Fruit fly (Drosophila melanogaster) whole organism, prepupa: Measurements from ENCODE around the gene CG12290.

Experiments
- Blimp-1 ChIP-seq: fragments of 200-800 bp; sonication (Bioruptor generic); optimal IDR thresholded peaks from 3 replicates; lab custom pipeline; 2017; ENCODE audit warnings: missing biosample characterization, missing genetic modification characterization, mild to moderate bottlenecking, moderate library complexity, missing genetic modification reagents
- CG10631 ChIP-seq: fragments of 200-800 bp; sonication (Bioruptor generic); optimal IDR thresholded peaks from 2 replicates; lab custom pipeline; 2016; ENCODE audit warnings: missing biosample characterization, missing genetic modification characterization
- CG10669 ChIP-seq: fragments of 200-800 bp; sonication (Bioruptor generic); optimal IDR thresholded peaks from 3 replicates; lab custom pipeline; 2018; ENCODE audit warnings: missing biosample characterization, mild to moderate bottlenecking, missing genetic modification characterization, moderate library complexity
- CG11294 ChIP-seq: fragments of 200-800 bp; sonication (Bioruptor generic); IDR thresholded peaks from 2 replicates; pipeline ENCODE4 v1.3.6; 2022; ENCODE audit warnings: missing biosample characterization, missing genetic modification characterization
- CG11902 ChIP-seq: fragments of 200-800 bp; sonication (Bioruptor generic); optimal IDR thresholded peaks from 3 replicates; lab custom pipeline; 2016; ENCODE audit warnings: missing biosample characterization, missing genetic modification characterization
- CG15336 ChIP-seq: fragments of 200-800 bp; sonication (Bioruptor generic); IDR thresholded peaks from 2 replicates; pipeline ENCODE4 v1.3.6; 2022; ENCODE audit warnings: missing biosample characterization, missing genetic modification characterization
- CG1621 ChIP-seq: fragments of 200-800 bp; sonication (Bioruptor generic); optimal IDR thresholded peaks from 3 replicates; lab custom pipeline; 2018; ENCODE audit warnings: missing biosample characterization, mild to moderate bottlenecking, missing genetic modification characterization
- CG16779 ChIP-seq: fragments of 200-800 bp; sonication (Bioruptor generic); optimal IDR thresholded peaks from 3 replicates; lab custom pipeline; 2017; ENCODE audit warnings: missing biosample characterization, mild to moderate bottlenecking, missing genetic modification characterization
- CG3032 ChIP-seq: fragments of 200-800 bp; optimal IDR thresholded peaks from 2 replicates; lab custom pipeline; 2019; ENCODE audit warnings: missing biosample characterization, mild to moderate bottlenecking, missing genetic modification characterization, moderate library complexity
- CG31627 ChIP-seq: fragments of 200-800 bp; sonication (Bioruptor generic); optimal IDR thresholded peaks from 3 replicates; lab custom pipeline; 2016; ENCODE audit warnings: missing biosample characterization, missing genetic modification characterization
- CG32006 ChIP-seq: fragments of 200-800 bp; sonication (Bioruptor generic); optimal IDR thresholded peaks from 3 replicates; lab custom pipeline; 2017; ENCODE audit warnings: missing biosample characterization, mild to moderate bottlenecking, missing genetic modification characterization
- CG34406 ChIP-seq: fragments of 200-800 bp; sonication (Bioruptor generic); optimal IDR thresholded peaks from 3 replicates; lab custom pipeline; 2016; ENCODE audit warnings: missing biosample characterization, missing genetic modification characterization
- CG3919 ChIP-seq: fragments of 200-800 bp; sonication (Bioruptor generic); optimal IDR thresholded peaks from 3 replicates; lab custom pipeline; 2016; ENCODE audit warnings: missing biosample characterization, missing genetic modification characterization
- CG4318 ChIP-seq: fragments of 200-800 bp; sonication (Bioruptor generic); optimal IDR thresholded peaks from 3 replicates; lab custom pipeline; 2017; ENCODE audit warnings: missing biosample characterization, mild to moderate bottlenecking, missing genetic modification characterization
- CG6276 ChIP-seq: fragments of 200-800 bp; sonication (Bioruptor generic); optimal IDR thresholded peaks from 2 replicates; lab custom pipeline; 2017; ENCODE audit warnings: missing biosample characterization, mild to moderate bottlenecking, missing genetic modification characterization
- CG6792 ChIP-seq: fragments of 200-800 bp; sonication (Bioruptor generic); optimal IDR thresholded peaks from 3 replicates; lab custom pipeline; 2016; ENCODE audit warnings: missing biosample characterization, missing genetic modification characterization
- CG6808 ChIP-seq: fragments of 200-800 bp; sonication (Bioruptor generic); optimal IDR thresholded peaks from 3 replicates; lab custom pipeline; 2017; ENCODE audit warnings: missing biosample characterization, missing genetic modification characterization, mild to moderate bottlenecking, moderate library complexity, missing genetic modification reagents
- CG6854 ChIP-seq: fragments of 200-800 bp; sonication (Bioruptor generic); optimal IDR thresholded peaks from 2 replicates; lab custom pipeline; 2017; ENCODE audit warnings: missing biosample characterization, mild to moderate bottlenecking, missing genetic modification characterization
- CG7368 ChIP-seq: fragments of 200-800 bp; sonication (Bioruptor generic); optimal IDR thresholded peaks from 3 replicates; lab custom pipeline; 2016; ENCODE audit warnings: missing biosample characterization, missing genetic modification characterization
- CG8119 ChIP-seq: fragments of 200-800 bp; sonication (Bioruptor generic); IDR thresholded peaks from 3 replicates; pipeline ENCODE4 v1.3.6; 2022; ENCODE audit warnings: missing biosample characterization, missing genetic modification characterization
- CG8632 ChIP-seq: fragments of 200-800 bp; sonication (Bioruptor generic); optimal IDR thresholded peaks from 3 replicates; lab custom pipeline; 2016; ENCODE audit warnings: missing biosample characterization, missing genetic modification characterization
- Eip75B ChIP-seq: fragments of 200-800 bp; sonication (Bioruptor generic); optimal IDR thresholded peaks from 3 replicates; lab custom pipeline; 2016; ENCODE audit warnings: missing biosample characterization, missing genetic modification characterization
- Eip78C ChIP-seq: fragments of 200-800 bp; sonication (Bioruptor generic); peaks from one replicate; lab custom pipeline; 2016; ENCODE audit warnings: missing biosample characterization, missing genetic modification characterization
- Eip93F ChIP-seq: fragments of 200-800 bp; sonication (Bioruptor generic); optimal IDR thresholded peaks from 2 replicates; lab custom pipeline; 2016; ENCODE audit warnings: missing biosample characterization, mild to moderate bottlenecking, missing genetic modification characterization
- Ets96B ChIP-seq: fragments of 200-800 bp; optimal IDR thresholded peaks from 2 replicates; lab custom pipeline; 2019; ENCODE audit warnings: missing biosample characterization, mild to moderate bottlenecking, missing genetic modification characterization, moderate library complexity
- Gug ChIP-seq: fragments of 200-800 bp; sonication (Bioruptor generic); IDR thresholded peaks from 2 replicates; pipeline ENCODE4 v1.3.6; 2022; ENCODE audit warnings: missing biosample characterization, missing genetic modification characterization
- Hr38 ChIP-seq: sonication (Bioruptor generic); optimal IDR thresholded peaks from 2 replicates; lab custom pipeline; 2016; ENCODE audit warnings: missing biosample characterization, missing genetic modification characterization
- Hr39 ChIP-seq: fragments of 200-800 bp; sonication (Bioruptor generic); optimal IDR thresholded peaks from 2 replicates; lab custom pipeline; 2016; ENCODE audit warnings: missing biosample characterization, missing genetic modification characterization
- Hr4 ChIP-seq: fragments of 200-800 bp; sonication (Bioruptor generic); optimal IDR thresholded peaks from 3 replicates; lab custom pipeline; 2016; ENCODE audit warnings: missing biosample characterization, missing genetic modification characterization
- Lpt ChIP-seq: fragments of 200-800 bp; sonication (Bioruptor generic); optimal IDR thresholded peaks from 3 replicates; lab custom pipeline; 2016; ENCODE audit warnings: missing biosample characterization, missing genetic modification characterization
- Met ChIP-seq: fragments of 200-800 bp; sonication (Bioruptor generic); optimal IDR thresholded peaks from 3 replicates; lab custom pipeline; 2016; ENCODE audit warnings: missing biosample characterization, missing genetic modification characterization
- OdsH ChIP-seq: fragments of 200-800 bp; sonication (Bioruptor generic); optimal IDR thresholded peaks from 3 replicates; lab custom pipeline; 2016; ENCODE audit warnings: missing biosample characterization, missing genetic modification characterization
- Smox ChIP-seq: fragments of 200-800 bp; sonication (Bioruptor generic); optimal IDR thresholded peaks from 3 replicates; lab custom pipeline; 2016; ENCODE audit warnings: missing biosample characterization, missing genetic modification characterization
- Sox102F ChIP-seq: fragments of 200-800 bp; sonication (Bioruptor generic); optimal IDR thresholded peaks from 2 replicates; lab custom pipeline; 2016; ENCODE audit warnings: missing biosample characterization, mild to moderate bottlenecking, missing genetic modification characterization
- Sox14 ChIP-seq: fragments of 200-800 bp; sonication (Bioruptor generic); optimal IDR thresholded peaks from 3 replicates; lab custom pipeline; 2016; ENCODE audit warnings: missing biosample characterization, missing genetic modification characterization
- Sox15 ChIP-seq: fragments of 200-800 bp; sonication (Bioruptor generic); optimal IDR thresholded peaks from 3 replicates; lab custom pipeline; 2016; ENCODE audit warnings: missing biosample characterization, missing genetic modification characterization
- achi ChIP-seq: fragments of 200-800 bp; sonication (Bioruptor generic); optimal IDR thresholded peaks from 3 replicates; lab custom pipeline; 2016; ENCODE audit warnings: missing biosample characterization, missing genetic modification characterization
- acj6 ChIP-seq: fragments of 200-800 bp; sonication (Bioruptor generic); optimal IDR thresholded peaks from 3 replicates; lab custom pipeline; 2016; ENCODE audit warnings: missing biosample characterization, missing genetic modification characterization
- cyc ChIP-seq: fragments of 200-800 bp; sonication (Bioruptor generic); optimal IDR thresholded peaks from 3 replicates; lab custom pipeline; 2016; ENCODE audit warnings: missing biosample characterization, missing genetic modification characterization
- eg ChIP-seq: fragments of 200-800 bp; sonication (Bioruptor generic); IDR thresholded peaks from 3 replicates; pipeline ENCODE4 v1.3.6; 2022; ENCODE audit warnings: missing biosample characterization, missing genetic modification characterization
- esn ChIP-seq: fragments of 200-800 bp; sonication (Bioruptor generic); optimal IDR thresholded peaks from 2 replicates; lab custom pipeline; 2016; ENCODE audit warnings: missing biosample characterization, mild to moderate bottlenecking, missing genetic modification characterization, moderate library complexity
- fd59A ChIP-seq: fragments of 200-800 bp; sonication (Bioruptor generic); optimal IDR thresholded peaks from 2 replicates; lab custom pipeline; 2017; ENCODE audit warnings: missing biosample characterization, mild to moderate bottlenecking, missing genetic modification characterization, missing genetic modification reagents
- fd85E ChIP-seq: fragments of 200-800 bp; sonication (Bioruptor generic); optimal IDR thresholded peaks from 3 replicates; lab custom pipeline; 2016; ENCODE audit warnings: missing biosample characterization, missing genetic modification characterization
- fkh ChIP-seq: fragments of 200-800 bp; sonication (Bioruptor generic); optimal IDR thresholded peaks from 3 replicates; lab custom pipeline; 2017; ENCODE audit warnings: missing biosample characterization, mild to moderate bottlenecking, missing genetic modification characterization, moderate library complexity
- lz ChIP-seq: fragments of 200-800 bp; sonication (Bioruptor generic); optimal IDR thresholded peaks from 3 replicates; lab custom pipeline; 2016; ENCODE audit warnings: missing biosample characterization, missing genetic modification characterization
- net ChIP-seq: fragments of 200-800 bp; sonication (Bioruptor generic); optimal IDR thresholded peaks from 3 replicates; lab custom pipeline; 2016; ENCODE audit warnings: missing biosample characterization, missing genetic modification characterization
- pdm3 ChIP-seq: fragments of 200-800 bp; sonication (Bioruptor generic); optimal IDR thresholded peaks from 3 replicates; lab custom pipeline; 2016; ENCODE audit warnings: missing biosample characterization, missing genetic modification characterization
- salr ChIP-seq, 2 experiments: fragments of 200-800 bp; sonication (Bioruptor generic); optimal IDR thresholded peaks; 3 replicates each; lab custom pipeline; 2016 to 2018; ENCODE audit warnings: missing biosample characterization in 2 of 2, missing genetic modification characterization in 2 of 2, mild to moderate bottlenecking in 1 of 2
- spab ChIP-seq: fragments of 200-800 bp; sonication (Bioruptor generic); optimal IDR thresholded peaks from 2 replicates; lab custom pipeline; 2017; ENCODE audit warnings: missing biosample characterization, mild to moderate bottlenecking, missing genetic modification characterization, missing genetic modification reagents
- ss ChIP-seq, 2 experiments: fragments of 200-800 bp; sonication (Bioruptor generic); optimal IDR thresholded peaks; 2 replicates in 1 of 2; 3 replicates in 1 of 2; lab custom pipeline; 2017 to 2018; ENCODE audit warnings: mild to moderate bottlenecking in 2 of 2, missing biosample characterization in 2 of 2, missing genetic modification characterization in 2 of 2, moderate library complexity in 1 of 2
- svp ChIP-seq: fragments of 200-800 bp; sonication (Bioruptor generic); peaks from one replicate; lab custom pipeline; 2016; ENCODE audit warnings: missing biosample characterization, missing genetic modification characterization
- vri ChIP-seq: fragments of 200-800 bp; sonication (Bioruptor generic); optimal IDR thresholded peaks from 3 replicates; lab custom pipeline; 2016; ENCODE audit warnings: missing biosample characterization, mild to moderate bottlenecking, missing genetic modification characterization

The CG12290 gene

DNA sequence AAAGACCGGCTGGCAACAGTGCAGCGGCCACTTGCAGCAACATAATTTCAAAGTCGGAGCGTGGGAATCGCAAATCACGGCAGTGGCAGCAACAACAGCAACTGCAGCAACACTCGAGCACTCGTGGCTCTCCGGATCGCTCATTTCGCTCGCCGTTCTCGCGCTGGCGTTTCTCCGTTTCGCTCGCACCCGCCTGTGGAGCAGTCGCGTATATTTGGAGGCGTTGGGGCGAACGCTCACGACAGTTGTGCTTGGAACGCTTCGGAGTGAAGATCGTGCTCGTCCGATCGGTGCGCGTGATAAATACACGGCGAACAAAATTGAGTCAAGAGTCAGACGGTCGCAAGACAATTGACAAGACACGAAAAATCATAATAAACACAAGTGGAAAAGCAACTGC lies at the start of gene CG12290:
Gene CG12290 (plus strand): TSS at position 233 of the 400 bp plus-strand sequence.
- TF ChIP-seq achi (GFP tag; lab: Kevin White, UChicago) (no peak), svp (GFP tag; lab: Kevin White, UChicago) (peak; percentile 82), salr (GFP tag; optimal IDR thresholded peaks at IDR 0.05; lab: Kevin White, UChicago) (peak in 1 of 2 experiments; percentile 15), Hr38 (GFP tag; lab: Kevin White, UChicago) (no peak), OdsH (peak; percentile 16), Sox15 (peak; percentile 4), CG7368 (GFP tag; lab: Kevin White, UChicago) (peak; percentile 4), Ets96B (tag; lab: Kevin White, UChicago) (peak; percentile 8), CG3919 (GFP tag; lab: Kevin White, UChicago) (peak; percentile 57), CG1621 (tag; lab: Kevin White, UChicago) (peak; percentile 38), CG34406 (GFP tag; lab: Kevin White, UChicago) (no peak), CG6808 (GFP tag; lab: Kevin White, UChicago) (peak; percentile 13), CG11294 (GFP tag; lab: Robert Waterston, UW) (no peak), spab (GFP tag; lab: Kevin White, UChicago) (no peak), Hr4 (GFP tag; lab: Kevin White, UChicago) (peak; percentile 9), Eip75B (GFP tag; lab: Kevin White, UChicago) (peak; percentile 11), Eip78C (GFP tag; lab: Kevin White, UChicago) (peak; percentile 76), CG15336 (GFP tag; lab: Robert Waterston, UW) (peak; percentile 42; the same call in 1 of the 2 replicates), net (GFP tag; lab: Kevin White, UChicago) (peak; percentile 43), fd59A (GFP tag; lab: Kevin White, UChicago) (no peak), Eip93F (GFP tag; lab: Kevin White, UChicago) (no peak), Sox102F (peak; percentile 18), Gug (GFP tag; lab: Robert Waterston, UW) (no peak), CG4318 (GFP tag; lab: Kevin White, UChicago) (no peak), esn (GFP tag; lab: Kevin White, UChicago) (peak; percentile 45), eg (GFP tag; lab: Robert Waterston, UW) (peak; percentile 78; the same call in 2 of the 3 replicates), vri (GFP tag; lab: Kevin White, UChicago) (peak; percentile 43), Sox14 (GFP tag; lab: Kevin White, UChicago) (peak; percentile 27), CG32006 (peak; percentile 35), Blimp-1 (GFP tag; lab: Kevin White, UChicago) (no peak), CG6792 (GFP tag; lab: Kevin White, UChicago) (no peak), CG31627 (GFP tag; lab: Kevin White, UChicago) (peak; percentile 12), CG3032 (tag; lab: Kevin White, UChicago) (no peak), cyc (GFP tag; lab: Kevin White, UChicago) (peak; percentile 11), CG8119 (GFP tag; lab: Robert Waterston, UW) (peak; percentile 32; the same call in 1 of the 3 replicates), pdm3 (GFP tag; lab: Kevin White, UChicago) (peak; percentile 29), CG6276 (GFP tag; lab: Kevin White, UChicago) (peak; percentile 19), Lpt (peak; percentile 36), acj6 (no peak), CG10669 (GFP tag; lab: Kevin White, UChicago) (no peak), CG6854 (GFP tag; lab: Kevin White, UChicago) (peak; percentile 98), fkh (GFP tag; lab: Kevin White, UChicago) (peak; percentile 15), lz (GFP tag; lab: Kevin White, UChicago) (peak; percentile 17), fd85E (GFP tag; lab: Kevin White, UChicago) (peak; percentile 63), CG8632 (GFP tag; lab: Kevin White, UChicago) (peak; percentile 38), CG11902 (GFP tag; lab: Kevin White, UChicago) (no peak), CG16779 (tag; lab: Kevin White, UChicago) (no peak), ss (GFP tag; optimal IDR thresholded peaks at IDR 0.05; lab: Kevin White, UChicago) (peak in 1 of 2 experiments; percentile 34), Smox (peak; percentile 19), Hr39 (GFP tag; lab: Kevin White, UChicago) (peak; percentile 37), Met (GFP tag; lab: Kevin White, UChicago) (peak; percentile 21), CG10631 (GFP tag; lab: Kevin White, UChicago) (no peak)
